Worm (Caenorhabditis elegans) whole organism, mixed stage, embryonic: Measurements from ENCODE around the gene ctsa-4.2.
A peak's percentile ranks its signal among the peaks of the same experiment; 100 is the strongest.

Experiments used
- ces-1 ChIP-seq: fragments of 150-350 bp; optimal IDR thresholded peaks from 2 replicates; lab custom pipeline; 2014; ENCODE audit warnings: missing biosample characterization, missing genetic modification reagents, missing genetic modification characterization
- elt-1 ChIP-seq: sonication (generic microtip); optimal IDR thresholded peaks from 2 replicates; lab custom pipeline; 2017; ENCODE audit warnings: missing genetic modification characterization, mild to moderate bottlenecking, missing compliant biosample characterization, antibody characterized with exemption, moderate library complexity, borderline replicate concordance; ENCODE audit not compliant: insufficient read depth
- flh-1 ChIP-seq: fragments of 200-800 bp; sonication (Bioruptor generic); optimal IDR thresholded peaks from 2 replicates; lab custom pipeline; 2018; ENCODE audit warnings: mild to moderate bottlenecking, missing genetic modification characterization, moderate library complexity, missing compliant biosample characterization
- sem-2 ChIP-seq: fragments of 200-800 bp; sonication (Bioruptor generic); optimal IDR thresholded peaks from 2 replicates; lab custom pipeline; 2018; ENCODE audit warnings: mild to moderate bottlenecking, missing genetic modification characterization, missing compliant biosample characterization
- snpc-4 ChIP-seq: fragments of 150-350 bp; optimal IDR thresholded peaks from 2 replicates; lab custom pipeline; 2014; ENCODE audit warnings: missing biosample characterization, missing genetic modification characterization
- unc-39 ChIP-seq: fragments of 150-350 bp; optimal IDR thresholded peaks from 2 replicates; lab custom pipeline; 2014; ENCODE audit warnings: missing biosample characterization, missing genetic modification characterization
- unc-62 ChIP-seq: fragments of 150-350 bp; optimal IDR thresholded peaks from 2 replicates; lab custom pipeline; 2014; ENCODE audit warnings: missing biosample characterization, missing genetic modification reagents, missing genetic modification characterization

ce11 chrIII:6605442-6605992 lies 6.8 kb upstream of the ctsa-4.2 start:
- TF ChIP-seq ces-1 (GFP tag; lab: Kevin White, UChicago) = peak; percentile 4
- TF ChIP-seq elt-1 (tag; lab: Kevin White, UChicago) = peak; percentile 88
- TF ChIP-seq flh-1 (GFP tag; lab: Kevin White, UChicago) = no peak
- TF ChIP-seq sem-2 = no peak
- no peak for TF ChIP-seq snpc-4 (tag; lab: Kevin White, UChicago)
- TF ChIP-seq unc-62 (GFP tag; lab: Kevin White, UChicago) = peak; percentile 39
- TF ChIP-seq unc-39 (tag; lab: Kevin White, UChicago) = no peak
